Fruit fly (Drosophila melanogaster) Kc167 (cell line): Measurements from ENCODE around the gene DNAlig3.

Experiments
- Myc ChIP-seq: fragments of >200 bp; optimal IDR thresholded peaks from 2 replicates; lab custom pipeline; 2017; ENCODE audit warnings: missing external identifiers
- Sin3A ChIP-seq: fragments of >200 bp; optimal IDR thresholded peaks from 2 replicates; lab custom pipeline; 2018; ENCODE audit warnings: missing external identifiers
- h ChIP-seq: fragments of >200 bp; optimal IDR thresholded peaks from 3 replicates; lab custom pipeline; 2018; ENCODE audit warnings: missing external identifiers
- insv ChIP-seq: fragments of >200 bp; optimal IDR thresholded peaks from 3 replicates; lab custom pipeline; 2018; ENCODE audit warnings: missing external identifiers
- psq ChIP-seq: fragments of >200 bp; optimal IDR thresholded peaks from 2 replicates; lab custom pipeline; 2017; ENCODE audit warnings: missing external identifiers
- ttk ChIP-seq: sonication (Bioruptor generic); optimal IDR thresholded peaks from 2 replicates; lab custom pipeline; 2017; ENCODE audit warnings: missing external identifiers

DNA sequence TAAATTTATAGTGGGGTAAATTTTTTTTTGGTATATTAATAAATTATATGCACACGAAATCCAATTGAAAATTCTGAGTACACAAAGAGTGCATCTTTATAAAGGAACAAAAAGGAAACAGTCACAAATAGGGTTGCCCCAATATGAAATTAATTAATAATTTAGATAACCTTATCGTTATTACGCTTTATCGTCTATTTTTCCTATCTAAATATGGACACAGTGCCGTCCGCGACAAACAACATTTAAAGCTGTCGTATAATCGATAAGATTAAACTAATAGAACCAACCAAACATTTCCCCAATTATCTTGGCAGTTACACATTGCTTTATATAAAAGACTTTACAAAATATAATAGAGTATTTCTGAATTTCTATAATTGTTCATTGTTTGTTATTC, 3.6 kb downstream of the DNAlig3 start:
- TF ChIP-seq h (lab: Kevin White, UChicago): no peak
- no peak for TF ChIP-seq psq (lab: Kevin White, UChicago)
- TF ChIP-seq Myc (lab: Kevin White, UChicago): no peak
- no peak for TF ChIP-seq Sin3A
- no peak for TF ChIP-seq insv
- no peak for TF ChIP-seq ttk (lab: Kevin White, UChicago)
